Worm (Caenorhabditis elegans): Measurements from ENCODE around the gene F59B1.4.
"Not testable (repeated sequence)": the region's sequence is repeated elsewhere in the genome, so short reads cannot be mapped to it uniquely, and the experiment has no call there.

The F59B1.4 gene

DNA sequence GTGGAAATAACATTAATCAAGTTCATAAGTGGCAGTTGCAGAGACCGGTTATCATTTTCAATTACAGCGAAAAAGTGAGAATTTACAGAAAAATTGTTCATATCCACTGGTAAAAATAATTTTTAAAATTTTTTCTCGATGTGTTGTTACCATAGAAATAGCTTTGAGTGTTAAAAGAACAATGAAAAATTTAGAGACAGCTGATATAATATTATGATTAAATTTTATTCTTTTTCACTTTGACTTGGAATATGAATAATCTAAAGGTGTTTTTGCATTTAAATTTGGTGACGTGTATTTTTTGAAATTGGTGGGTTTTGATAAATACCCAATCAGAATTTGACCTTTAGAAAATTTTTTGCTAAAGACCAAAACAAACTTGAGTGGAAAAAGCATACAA is 4.7 kb upstream of the F59B1.4 start, which contains the start of gene F59B1.6:
Gene F59B1.6, minus strand, starts transcription at position 101 of the 400 bp plus-strand sequence.
- TF ChIP-seq snpc-4 (tag; optimal IDR thresholded peaks at IDR 0.05) (no peak), sptf-1 (tag; optimal IDR thresholded peaks at IDR 0.05) (no peak), lin-13 (tag; optimal IDR thresholded peaks at IDR 0.05) (no peak), lin-32 (GFP tag; optimal IDR thresholded peaks at IDR 0.05) (no peak), M03D4.4 (tag; optimal IDR thresholded peaks at IDR 0.05) (no peak), blmp-1 (tag; optimal IDR thresholded peaks at IDR 0.05) (no peak), cnd-1 (tag; optimal IDR thresholded peaks at IDR 0.05) (no peak), ceh-39 (tag; optimal IDR thresholded peaks at IDR 0.05) (no peak), unc-120 (tag; optimal IDR thresholded peaks at IDR 0.05; ENCODE audit: poor library complexity, severe bottlenecking) (no peak), mab-5 (tag; optimal IDR thresholded peaks at IDR 0.05) (no peak), nhr-237 (tag; optimal IDR thresholded peaks at IDR 0.05) (no peak), unc-62 (GFP tag; optimal IDR thresholded peaks at IDR 0.05) (no peak), ham-2 (GFP tag; optimal IDR thresholded peaks at IDR 0.05) (no peak)

DNA sequence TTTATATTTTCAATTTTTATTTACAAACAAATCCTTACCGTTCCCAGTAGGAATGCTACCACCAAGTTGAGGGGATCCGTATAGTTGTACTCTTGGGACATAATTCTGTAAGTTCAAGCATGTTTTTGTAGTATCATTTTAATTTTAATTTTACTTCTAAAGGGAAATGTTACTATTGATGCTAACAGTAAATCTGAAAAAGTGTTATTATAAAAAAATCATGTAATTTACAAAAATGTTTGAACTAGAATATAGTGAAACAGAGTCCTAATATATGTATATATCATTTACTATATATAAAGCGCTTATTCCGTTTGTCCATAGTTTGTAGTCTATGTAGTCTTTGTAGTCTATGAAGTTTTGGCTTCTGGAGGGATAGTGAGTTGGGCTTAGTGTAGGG is 6.2 kb downstream of the F59B1.4 start, which contains the start of gene srx-93:
Gene srx-93, minus strand, starts transcription at position 101 of the 400 bp plus-strand sequence.
- TF ChIP-seq ztf-11 (tag; optimal IDR thresholded peaks at IDR 0.05); ham-2 (GFP tag; optimal IDR thresholded peaks at IDR 0.05); drap-1 (GFP tag; optimal IDR thresholded peaks at IDR 0.05): not testable (repeated sequence)

DNA sequence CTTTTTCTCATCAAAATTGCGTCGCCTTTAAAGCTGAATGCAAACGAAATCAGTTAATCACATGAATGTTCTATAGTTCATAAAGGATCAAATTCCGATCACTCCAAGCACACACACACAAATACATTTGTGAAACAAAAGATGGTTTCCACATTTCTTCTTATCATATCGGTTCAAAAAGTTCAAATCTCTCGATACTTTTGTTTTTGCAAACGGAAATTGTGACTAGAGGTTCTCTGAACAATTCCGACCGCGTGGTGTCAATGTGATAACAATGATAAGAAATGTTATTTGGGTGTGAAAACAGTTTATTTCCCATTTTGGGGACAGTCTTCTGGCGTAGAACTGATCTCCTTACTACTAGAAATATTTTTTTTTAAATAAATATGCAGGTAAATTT is 10.0 kb downstream of the F59B1.4 start:
- TF ChIP-seq mep-1 (tag; optimal IDR thresholded peaks at IDR 0.05), result no peak
- no peak for TF ChIP-seq nhr-76 (tag; optimal IDR thresholded peaks at IDR 0.05)
- no peak for TF ChIP-seq unc-62 (GFP tag; optimal IDR thresholded peaks at IDR 0.05)
- no peak for TF ChIP-seq pha-4 (tag; optimal IDR thresholded peaks at IDR 0.05)
- no peak for TF ChIP-seq zip-8 (tag; optimal IDR thresholded peaks at IDR 0.05)
- no peak for TF ChIP-seq ztf-11 (tag; optimal IDR thresholded peaks at IDR 0.05)
- TF ChIP-seq ceh-83 (GFP tag; optimal IDR thresholded peaks at IDR 0.05), result no peak
- no peak for TF ChIP-seq hlh-1 (tag; optimal IDR thresholded peaks at IDR 0.05)
- TF ChIP-seq snpc-4 (tag; optimal IDR thresholded peaks at IDR 0.05), result no peak
- TF ChIP-seq lin-32 (GFP tag; optimal IDR thresholded peaks at IDR 0.05), result no peak
- no peak for TF ChIP-seq nhr-237 (tag; optimal IDR thresholded peaks at IDR 0.05)
- no peak for TF ChIP-seq tbx-8 (GFP tag; optimal IDR thresholded peaks at IDR 0.05)

DNA sequence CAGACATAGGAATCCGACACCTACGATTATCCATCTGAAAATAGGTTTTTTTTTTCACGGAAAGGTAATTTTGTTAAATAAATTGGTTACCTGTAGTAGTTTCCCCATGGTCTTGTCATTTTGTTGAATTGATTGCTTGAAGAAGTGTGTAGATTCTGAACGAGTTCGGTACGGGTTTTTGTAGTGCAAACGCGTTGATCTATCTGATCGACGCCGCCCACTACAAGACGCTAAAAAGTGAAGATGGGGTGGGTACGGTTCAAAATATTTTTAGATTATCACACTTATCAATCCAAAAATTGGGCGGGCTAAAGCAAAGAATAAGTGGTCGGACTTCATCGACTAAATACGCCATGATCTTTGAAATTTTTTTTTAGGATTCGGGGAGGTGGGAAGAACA is 12.4 kb downstream of the F59B1.4 start, which contains the start of gene T22F3.11:
Gene T22F3.11, minus strand, starts transcription at position 157 of the 400 bp plus-strand sequence.
- TF ChIP-seq lsy-2 (tag; optimal IDR thresholded peaks at IDR 0.05) (no peak), elt-1 (tag; optimal IDR thresholded peaks at IDR 0.05; ENCODE audit: borderline replicate concordance, insufficient read depth) (no peak), ham-2 (GFP tag; optimal IDR thresholded peaks at IDR 0.05) (no peak), ces-1 (GFP tag; optimal IDR thresholded peaks at IDR 0.05) (no peak), mls-2 (tag; optimal IDR thresholded peaks at IDR 0.05) (no peak), ceh-43 (GFP tag; optimal IDR thresholded peaks at IDR 0.05) (no peak), cnd-1 (tag; optimal IDR thresholded peaks at IDR 0.05) (no peak), unc-120 (tag; optimal IDR thresholded peaks at IDR 0.05; ENCODE audit: poor library complexity, severe bottlenecking) (no peak), sem-2 (GFP tag; optimal IDR thresholded peaks at IDR 0.05) (no peak), nhr-2 (tag; optimal IDR thresholded peaks at IDR 0.05) (no peak), bed-3 (GFP tag; optimal IDR thresholded peaks at IDR 0.05) (no peak), nhr-28 (tag; optimal IDR thresholded peaks at IDR 0.05) (no peak), lin-32 (GFP tag; optimal IDR thresholded peaks at IDR 0.05) (no peak)

DNA sequence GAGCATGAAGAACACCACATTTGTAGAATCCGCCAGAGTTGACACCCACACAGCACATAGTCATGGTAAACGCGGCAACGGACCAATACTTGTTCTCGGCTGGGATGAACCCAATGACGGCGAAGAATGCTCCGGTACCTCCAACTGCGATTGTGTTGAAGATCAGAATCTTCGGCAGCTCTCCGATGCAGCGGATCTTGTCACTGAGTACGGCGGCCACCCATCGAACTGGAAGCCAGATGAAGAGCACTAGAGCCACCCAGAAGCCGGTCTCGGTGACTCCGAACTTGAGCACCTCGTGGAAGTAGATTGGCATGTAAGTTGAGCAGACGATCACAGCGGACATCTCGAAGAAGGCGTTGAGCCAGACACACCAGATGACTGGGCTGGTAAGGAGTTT is 13.8 kb downstream of the F59B1.4 start:
- no peak for TF ChIP-seq elt-1 (tag; optimal IDR thresholded peaks at IDR 0.05; ENCODE audit: borderline replicate concordance, insufficient read depth)
- TF ChIP-seq lsy-2 (tag; optimal IDR thresholded peaks at IDR 0.05), result no peak
- no peak for TF ChIP-seq tbx-8 (GFP tag; optimal IDR thresholded peaks at IDR 0.05)
- TF ChIP-seq mls-2 (tag; optimal IDR thresholded peaks at IDR 0.05), result no peak
- no peak for TF ChIP-seq hlh-1 (tag; optimal IDR thresholded peaks at IDR 0.05)
- TF ChIP-seq ceh-39 (tag; optimal IDR thresholded peaks at IDR 0.05), result no peak
- no peak for TF ChIP-seq nhr-237 (tag; optimal IDR thresholded peaks at IDR 0.05)
- TF ChIP-seq ceh-43 (GFP tag; optimal IDR thresholded peaks at IDR 0.05), result no peak
- no peak for TF ChIP-seq ztf-11 (tag; optimal IDR thresholded peaks at IDR 0.05)
- no peak for TF ChIP-seq ces-1 (GFP tag; optimal IDR thresholded peaks at IDR 0.05)
- TF ChIP-seq cnd-1 (tag; optimal IDR thresholded peaks at IDR 0.05), result no peak
- TF ChIP-seq mab-5 (tag; optimal IDR thresholded peaks at IDR 0.05), result no peak
- TF ChIP-seq sptf-1 (tag; optimal IDR thresholded peaks at IDR 0.05), result no peak
- no peak for TF ChIP-seq lin-32 (GFP tag; optimal IDR thresholded peaks at IDR 0.05)
- no peak for TF ChIP-seq drap-1 (GFP tag; optimal IDR thresholded peaks at IDR 0.05)

All from whole organism, mixed stage, embryonic.